Fruit fly (Drosophila melanogaster): Measurements from ENCODE around the gene CG4281.

The CG4281 gene

DNA sequence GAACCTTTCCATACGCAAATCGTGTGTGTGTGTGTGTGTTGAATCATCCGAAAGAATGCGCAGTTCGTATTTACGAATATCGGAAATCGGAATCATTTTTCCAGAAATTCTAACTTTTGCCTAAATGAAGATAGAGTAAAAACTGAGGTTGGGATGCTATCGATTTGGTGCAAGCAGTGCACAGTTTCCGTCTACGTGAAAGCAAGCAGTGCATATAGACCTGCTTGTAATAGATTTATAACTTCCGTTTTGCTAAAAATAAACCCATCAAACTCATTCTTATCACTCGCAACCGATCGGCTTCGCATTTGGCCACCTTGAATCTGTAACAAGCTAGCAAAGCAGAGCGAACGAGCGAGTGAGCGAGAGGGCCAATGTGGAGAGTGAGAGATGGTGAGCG lies 41.4 kb upstream of the CG4281 start (continued):
- TF ChIP-seq CG12659 (GFP tag; optimal IDR thresholded peaks at IDR 0.05) (no peak), gfzf (GFP tag; optimal IDR thresholded peaks at IDR 0.05) (no peak), CG31388 (GFP tag; optimal IDR thresholded peaks at IDR 0.05) (no peak), Pdp1 (GFP tag; optimal IDR thresholded peaks at IDR 0.05) (no peak), CG17612 (GFP tag; IDR thresholded peaks at IDR 0.05) (no peak), Dref (GFP tag; IDR thresholded peaks at IDR 0.05) (no peak), Usf (GFP tag; optimal IDR thresholded peaks at IDR 0.05) (no peak), Bdp1 (GFP tag; optimal IDR thresholded peaks at IDR 0.05) (no peak), CG4707 (GFP tag; optimal IDR thresholded peaks at IDR 0.05) (no peak), kni (GFP tag; optimal IDR thresholded peaks at IDR 0.05) (no peak), CG3838 (GFP tag; optimal IDR thresholded peaks at IDR 0.05) (no peak), CG7271 (tag; optimal IDR thresholded peaks at IDR 0.05) (no peak), inv (GFP tag; IDR thresholded peaks at IDR 0.05; ENCODE audit: partially characterized antibody) (no peak), Hr78 (GFP tag; optimal IDR thresholded peaks at IDR 0.05) (no peak), NfI (GFP tag; optimal IDR thresholded peaks at IDR 0.05) (peak; percentile 31), gcm (GFP tag; optimal IDR thresholded peaks at IDR 0.05) (no peak), CG1792 (GFP tag; optimal IDR thresholded peaks at IDR 0.05) (no peak), dm (GFP tag; optimal IDR thresholded peaks at IDR 0.05) (no peak), Spps (tag; optimal IDR thresholded peaks at IDR 0.05) (no peak), CG12155 (GFP tag; optimal IDR thresholded peaks at IDR 0.05) (no peak), ci (GFP tag; IDR thresholded peaks at IDR 0.05) (no peak), danr (GFP tag; IDR thresholded peaks at IDR 0.05) (no peak), nau (GFP tag; optimal IDR thresholded peaks at IDR 0.05) (no peak), chinmo (GFP tag; IDR thresholded peaks at IDR 0.05; ENCODE audit: partially characterized antibody) (no peak), CG1832 (GFP tag; optimal IDR thresholded peaks at IDR 0.05) (peak; percentile 14), tll (GFP tag; optimal IDR thresholded peaks at IDR 0.05) (no peak), CG12744 (GFP tag; optimal IDR thresholded peaks at IDR 0.05) (no peak), CG11247 (GFP tag; IDR thresholded peaks at IDR 0.05) (no peak), ara (GFP tag; IDR thresholded peaks at IDR 0.05) (no peak)

DNA sequence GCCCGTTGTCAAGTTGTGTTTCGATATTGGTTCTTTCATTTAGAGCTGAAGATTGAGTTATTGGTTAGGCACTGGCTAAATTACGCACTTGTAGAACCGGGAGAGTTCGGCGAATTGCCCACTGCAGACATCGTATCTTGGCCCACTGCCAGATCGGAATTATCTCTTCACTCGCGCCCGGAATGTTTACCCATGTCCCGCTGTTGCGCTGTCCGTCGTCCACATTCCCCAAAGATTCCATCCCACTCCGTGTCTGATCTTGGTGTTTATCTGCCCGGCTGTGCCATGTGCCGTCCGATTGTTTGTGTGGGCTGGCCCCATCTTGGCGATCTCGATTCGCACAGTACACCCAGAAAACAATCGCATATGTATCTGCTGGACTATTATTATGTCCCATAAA lies 39.4 kb upstream of the CG4281 start:
- TF ChIP-seq Tbp (GFP tag; optimal IDR thresholded peaks at IDR 0.05) (no peak), CG12769 (tag; optimal IDR thresholded peaks at IDR 0.05) (peak; percentile 59), CG11247 (GFP tag; IDR thresholded peaks at IDR 0.05) (no peak), sd (tag; optimal IDR thresholded peaks at IDR 0.05) (peak; percentile 68)

DNA sequence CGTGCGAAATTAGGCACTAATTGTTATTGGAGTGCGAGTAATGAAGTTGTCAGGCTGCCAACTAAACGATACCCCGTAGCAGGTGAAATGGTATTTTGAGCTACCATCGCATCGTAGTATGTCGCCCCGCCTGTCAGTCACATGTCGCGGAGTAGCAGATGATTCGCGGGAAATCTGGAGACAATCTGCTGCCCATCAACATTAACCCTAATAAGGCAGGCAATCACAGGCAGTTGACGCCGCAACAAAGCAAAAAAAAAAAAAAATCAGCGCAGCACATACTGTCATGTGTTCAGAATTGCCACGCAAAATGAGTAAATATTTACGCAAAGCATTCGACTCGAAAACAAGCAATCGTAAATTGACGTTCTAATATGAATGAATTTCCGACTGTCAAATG lies 38.9 kb upstream of the CG4281 start:
- no peak for TF ChIP-seq Bdp1 (GFP tag; optimal IDR thresholded peaks at IDR 0.05)
- TF ChIP-seq Neu2 (GFP tag; optimal IDR thresholded peaks at IDR 0.05; ENCODE audit: borderline replicate concordance) = no peak
- peak; percentile 72 for TF ChIP-seq Ets65A (GFP tag)
- TF ChIP-seq Med (GFP tag) = peak; percentile 55
- no peak for TF ChIP-seq CG3995 (GFP tag; optimal IDR thresholded peaks at IDR 0.05)

DNA sequence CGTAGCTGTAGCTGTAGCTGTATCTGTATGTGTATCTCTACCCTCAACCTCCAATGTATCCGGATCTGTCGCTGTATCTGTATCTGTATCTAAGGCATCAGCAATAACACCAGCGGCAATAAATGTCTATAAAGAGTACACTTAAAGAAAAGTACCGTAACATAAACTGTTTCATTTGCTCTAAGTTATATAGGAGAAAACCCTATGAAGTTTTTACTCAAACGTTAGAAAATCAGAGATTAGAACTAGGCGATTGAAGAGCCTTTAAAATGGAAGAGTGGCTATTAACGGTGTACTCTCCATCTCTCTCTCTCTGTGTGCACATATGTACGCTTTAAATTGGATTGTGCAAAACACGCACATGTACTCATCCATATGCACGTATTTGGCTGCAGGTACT lies 33.3 kb upstream of the CG4281 start:
- peak; percentile 39; the same call in 1 of the 2 replicates for TF ChIP-seq Drgx (GFP tag; IDR thresholded peaks at IDR 0.05)
- TF ChIP-seq CG12391 (tag; optimal IDR thresholded peaks at IDR 0.05) = no peak
